Worm (Caenorhabditis elegans) whole organism, L4/young adult: Measurements from ENCODE around the gene nhr-97.

ENCODE experiments used
- W03F9.2 ChIP-seq: fragments of 150-350 bp; optimal IDR thresholded peaks from 2 replicates; lab custom pipeline; 2014; ENCODE audit warnings: missing biosample characterization, missing genetic modification characterization
- him-1 ChIP-seq: sonication (generic microtip); optimal IDR thresholded peaks from 2 replicates; lab custom pipeline; 2016; ENCODE audit warnings: missing genotype, missing genetic modification reagents, missing genetic modification characterization, missing compliant biosample characterization

DNA sequence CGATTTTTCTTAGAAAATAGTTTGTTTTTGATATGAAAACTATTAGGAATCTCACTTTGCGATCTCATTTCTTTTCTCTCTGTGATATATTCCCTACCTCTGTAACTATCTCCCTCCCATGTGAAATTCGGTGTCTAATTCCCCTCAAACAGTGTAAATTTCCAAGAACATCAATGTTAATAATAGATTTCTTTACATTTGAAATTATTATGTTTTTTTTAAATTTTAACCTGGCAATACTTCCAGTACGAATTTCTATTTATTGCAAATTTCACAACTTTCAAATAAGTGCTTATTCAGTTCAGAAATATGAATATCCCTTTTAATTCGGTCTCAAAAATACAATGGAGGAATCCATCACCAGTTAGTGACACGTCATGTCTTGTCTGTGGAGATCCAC, 29.1 kb upstream of the nhr-97 start, which contains the start of gene nhr-100:
- TF ChIP-seq him-1 (tag; lab: Kevin White, UChicago): no peak
- TF ChIP-seq W03F9.2 (tag; lab: Kevin White, UChicago): no peak
